Fruit fly (Drosophila melanogaster) whole organism, prepupa: ENCODE measurements around the gene Surf1.

ENCODE experiments used
- Blimp-1 ChIP-seq: fragments of 200-800 bp; sonication (Bioruptor generic); optimal IDR thresholded peaks from 3 replicates; lab custom pipeline; 2017; ENCODE audit warnings: missing biosample characterization, missing genetic modification characterization, mild to moderate bottlenecking, moderate library complexity, missing genetic modification reagents
- CG10631 ChIP-seq: fragments of 200-800 bp; sonication (Bioruptor generic); optimal IDR thresholded peaks from 2 replicates; lab custom pipeline; 2016; ENCODE audit warnings: missing biosample characterization, missing genetic modification characterization
- CG10669 ChIP-seq: fragments of 200-800 bp; sonication (Bioruptor generic); optimal IDR thresholded peaks from 3 replicates; lab custom pipeline; 2018; ENCODE audit warnings: missing biosample characterization, mild to moderate bottlenecking, missing genetic modification characterization, moderate library complexity
- CG11294 ChIP-seq: fragments of 200-800 bp; sonication (Bioruptor generic); IDR thresholded peaks from 2 replicates; pipeline ENCODE4 v1.3.6; 2022; ENCODE audit warnings: missing biosample characterization, missing genetic modification characterization
- CG11902 ChIP-seq: fragments of 200-800 bp; sonication (Bioruptor generic); optimal IDR thresholded peaks from 3 replicates; lab custom pipeline; 2016; ENCODE audit warnings: missing biosample characterization, missing genetic modification characterization
- CG15336 ChIP-seq: fragments of 200-800 bp; sonication (Bioruptor generic); IDR thresholded peaks from 2 replicates; pipeline ENCODE4 v1.3.6; 2022; ENCODE audit warnings: missing biosample characterization, missing genetic modification characterization
- CG1621 ChIP-seq: fragments of 200-800 bp; sonication (Bioruptor generic); optimal IDR thresholded peaks from 3 replicates; lab custom pipeline; 2018; ENCODE audit warnings: missing biosample characterization, mild to moderate bottlenecking, missing genetic modification characterization
- CG16779 ChIP-seq: fragments of 200-800 bp; sonication (Bioruptor generic); optimal IDR thresholded peaks from 3 replicates; lab custom pipeline; 2017; ENCODE audit warnings: missing biosample characterization, mild to moderate bottlenecking, missing genetic modification characterization
- CG3032 ChIP-seq: fragments of 200-800 bp; optimal IDR thresholded peaks from 2 replicates; lab custom pipeline; 2019; ENCODE audit warnings: missing biosample characterization, mild to moderate bottlenecking, missing genetic modification characterization, moderate library complexity
- CG31627 ChIP-seq: fragments of 200-800 bp; sonication (Bioruptor generic); optimal IDR thresholded peaks from 3 replicates; lab custom pipeline; 2016; ENCODE audit warnings: missing biosample characterization, missing genetic modification characterization
- CG32006 ChIP-seq: fragments of 200-800 bp; sonication (Bioruptor generic); optimal IDR thresholded peaks from 3 replicates; lab custom pipeline; 2017; ENCODE audit warnings: missing biosample characterization, mild to moderate bottlenecking, missing genetic modification characterization
- CG3919 ChIP-seq: fragments of 200-800 bp; sonication (Bioruptor generic); optimal IDR thresholded peaks from 3 replicates; lab custom pipeline; 2016; ENCODE audit warnings: missing biosample characterization, missing genetic modification characterization
- CG6163 ChIP-seq: fragments of 200-800 bp; sonication (Bioruptor generic); IDR thresholded peaks from 3 replicates; pipeline ENCODE4 v1.3.6; 2022; ENCODE audit warnings: missing biosample characterization, missing genetic modification characterization
- CG6276 ChIP-seq: fragments of 200-800 bp; sonication (Bioruptor generic); optimal IDR thresholded peaks from 2 replicates; lab custom pipeline; 2017; ENCODE audit warnings: missing biosample characterization, mild to moderate bottlenecking, missing genetic modification characterization
- CG6808 ChIP-seq: fragments of 200-800 bp; sonication (Bioruptor generic); optimal IDR thresholded peaks from 3 replicates; lab custom pipeline; 2017; ENCODE audit warnings: missing biosample characterization, missing genetic modification characterization, mild to moderate bottlenecking, moderate library complexity, missing genetic modification reagents
- CG7368 ChIP-seq: fragments of 200-800 bp; sonication (Bioruptor generic); optimal IDR thresholded peaks from 3 replicates; lab custom pipeline; 2016; ENCODE audit warnings: missing biosample characterization, missing genetic modification characterization
- CG8119 ChIP-seq: fragments of 200-800 bp; sonication (Bioruptor generic); IDR thresholded peaks from 3 replicates; pipeline ENCODE4 v1.3.6; 2022; ENCODE audit warnings: missing biosample characterization, missing genetic modification characterization
- CG8319 ChIP-seq: fragments of 200-800 bp; sonication (Bioruptor generic); optimal IDR thresholded peaks from 3 replicates; lab custom pipeline; 2016; ENCODE audit warnings: missing biosample characterization, missing genetic modification characterization
- CG9139 ChIP-seq: fragments of 200-800 bp; sonication (Bioruptor generic); optimal IDR thresholded peaks from 3 replicates; lab custom pipeline; 2017; ENCODE audit warnings: missing biosample characterization, mild to moderate bottlenecking, missing genetic modification characterization
- Eip75B ChIP-seq: fragments of 200-800 bp; sonication (Bioruptor generic); optimal IDR thresholded peaks from 3 replicates; lab custom pipeline; 2016; ENCODE audit warnings: missing biosample characterization, missing genetic modification characterization
- Ets21C ChIP-seq: fragments of 200-800 bp; sonication (Bioruptor generic); optimal IDR thresholded peaks from 3 replicates; lab custom pipeline; 2016; ENCODE audit warnings: missing biosample characterization, missing genetic modification characterization
- Ets96B ChIP-seq: fragments of 200-800 bp; optimal IDR thresholded peaks from 2 replicates; lab custom pipeline; 2019; ENCODE audit warnings: missing biosample characterization, mild to moderate bottlenecking, missing genetic modification characterization, moderate library complexity
- Gug ChIP-seq: fragments of 200-800 bp; sonication (Bioruptor generic); IDR thresholded peaks from 2 replicates; pipeline ENCODE4 v1.3.6; 2022; ENCODE audit warnings: missing biosample characterization, missing genetic modification characterization
- Hr38 ChIP-seq: sonication (Bioruptor generic); optimal IDR thresholded peaks from 2 replicates; lab custom pipeline; 2016; ENCODE audit warnings: missing biosample characterization, missing genetic modification characterization
- Hr4 ChIP-seq: fragments of 200-800 bp; sonication (Bioruptor generic); optimal IDR thresholded peaks from 3 replicates; lab custom pipeline; 2016; ENCODE audit warnings: missing biosample characterization, missing genetic modification characterization
- Lpt ChIP-seq: fragments of 200-800 bp; sonication (Bioruptor generic); optimal IDR thresholded peaks from 3 replicates; lab custom pipeline; 2016; ENCODE audit warnings: missing biosample characterization, missing genetic modification characterization
- Met ChIP-seq: fragments of 200-800 bp; sonication (Bioruptor generic); optimal IDR thresholded peaks from 3 replicates; lab custom pipeline; 2016; ENCODE audit warnings: missing biosample characterization, missing genetic modification characterization
- OdsH ChIP-seq: fragments of 200-800 bp; sonication (Bioruptor generic); optimal IDR thresholded peaks from 3 replicates; lab custom pipeline; 2016; ENCODE audit warnings: missing biosample characterization, missing genetic modification characterization
- Sox102F ChIP-seq: fragments of 200-800 bp; sonication (Bioruptor generic); optimal IDR thresholded peaks from 2 replicates; lab custom pipeline; 2016; ENCODE audit warnings: missing biosample characterization, mild to moderate bottlenecking, missing genetic modification characterization
- Sox14 ChIP-seq: fragments of 200-800 bp; sonication (Bioruptor generic); optimal IDR thresholded peaks from 3 replicates; lab custom pipeline; 2016; ENCODE audit warnings: missing biosample characterization, missing genetic modification characterization
- achi ChIP-seq: fragments of 200-800 bp; sonication (Bioruptor generic); optimal IDR thresholded peaks from 3 replicates; lab custom pipeline; 2016; ENCODE audit warnings: missing biosample characterization, missing genetic modification characterization
- cyc ChIP-seq: fragments of 200-800 bp; sonication (Bioruptor generic); optimal IDR thresholded peaks from 3 replicates; lab custom pipeline; 2016; ENCODE audit warnings: missing biosample characterization, missing genetic modification characterization
- dac ChIP-seq: fragments of 200-800 bp; sonication (Bioruptor generic); optimal IDR thresholded peaks from 2 replicates; lab custom pipeline; 2017; ENCODE audit warnings: missing biosample characterization, mild to moderate bottlenecking, missing genetic modification characterization
- dsx ChIP-seq: fragments of 200-800 bp; optimal IDR thresholded peaks from 3 replicates; lab custom pipeline; 2019; ENCODE audit warnings: missing biosample characterization, mild to moderate bottlenecking, missing genetic modification characterization, moderate library complexity; ENCODE audit not compliant: poor library complexity, severe bottlenecking
- eg ChIP-seq: fragments of 200-800 bp; sonication (Bioruptor generic); IDR thresholded peaks from 3 replicates; pipeline ENCODE4 v1.3.6; 2022; ENCODE audit warnings: missing biosample characterization, missing genetic modification characterization
- esn ChIP-seq: fragments of 200-800 bp; sonication (Bioruptor generic); optimal IDR thresholded peaks from 2 replicates; lab custom pipeline; 2016; ENCODE audit warnings: missing biosample characterization, mild to moderate bottlenecking, missing genetic modification characterization, moderate library complexity
- fd85E ChIP-seq: fragments of 200-800 bp; sonication (Bioruptor generic); optimal IDR thresholded peaks from 3 replicates; lab custom pipeline; 2016; ENCODE audit warnings: missing biosample characterization, missing genetic modification characterization
- fkh ChIP-seq: fragments of 200-800 bp; sonication (Bioruptor generic); optimal IDR thresholded peaks from 3 replicates; lab custom pipeline; 2017; ENCODE audit warnings: missing biosample characterization, mild to moderate bottlenecking, missing genetic modification characterization, moderate library complexity
- lz ChIP-seq: fragments of 200-800 bp; sonication (Bioruptor generic); optimal IDR thresholded peaks from 3 replicates; lab custom pipeline; 2016; ENCODE audit warnings: missing biosample characterization, missing genetic modification characterization
- salr ChIP-seq, 2 experiments: fragments of 200-800 bp; sonication (Bioruptor generic); optimal IDR thresholded peaks; 3 replicates each; lab custom pipeline; 2016 to 2018; ENCODE audit warnings: missing biosample characterization in 2 of 2, missing genetic modification characterization in 2 of 2, mild to moderate bottlenecking in 1 of 2
- spab ChIP-seq: fragments of 200-800 bp; sonication (Bioruptor generic); optimal IDR thresholded peaks from 2 replicates; lab custom pipeline; 2017; ENCODE audit warnings: missing biosample characterization, mild to moderate bottlenecking, missing genetic modification characterization, missing genetic modification reagents
- ss ChIP-seq, 2 experiments: fragments of 200-800 bp; sonication (Bioruptor generic); optimal IDR thresholded peaks; 2 replicates in 1 of 2; 3 replicates in 1 of 2; lab custom pipeline; 2017 to 2018; ENCODE audit warnings: mild to moderate bottlenecking in 2 of 2, missing biosample characterization in 2 of 2, missing genetic modification characterization in 2 of 2, moderate library complexity in 1 of 2
- svp ChIP-seq: fragments of 200-800 bp; sonication (Bioruptor generic); peaks from one replicate; lab custom pipeline; 2016; ENCODE audit warnings: missing biosample characterization, missing genetic modification characterization
- topi ChIP-seq: fragments of 200-800 bp; sonication (Bioruptor generic); optimal IDR thresholded peaks from 3 replicates; lab custom pipeline; 2016; ENCODE audit warnings: missing biosample characterization, missing genetic modification characterization
- vri ChIP-seq: fragments of 200-800 bp; sonication (Bioruptor generic); optimal IDR thresholded peaks from 3 replicates; lab custom pipeline; 2016; ENCODE audit warnings: missing biosample characterization, mild to moderate bottlenecking, missing genetic modification characterization

Surf1 gene

dm6 chr3L:6998692-6999091 is 40.5 kb downstream of the Surf1 start, which contains the start of gene Mp (continued):
- TF ChIP-seq CG32006 (GFP tag; lab: Kevin White, UChicago), result peak; percentile 22
- TF ChIP-seq CG6808 (GFP tag; lab: Kevin White, UChicago), result no peak
- TF ChIP-seq Gug (GFP tag; lab: Robert Waterston, UW), result peak; percentile 11; the same call in 1 of the 2 replicates
- peak; percentile 35; the same call in 1 of the 3 replicates for TF ChIP-seq CG6163 (GFP tag; lab: Robert Waterston, UW)
- TF ChIP-seq CG1621 (tag; lab: Kevin White, UChicago), result no peak
- peak; percentile 18 for TF ChIP-seq esn
- TF ChIP-seq CG8119 (GFP tag; lab: Robert Waterston, UW), result no peak
- TF ChIP-seq CG8319, result no peak
- TF ChIP-seq Blimp-1 (GFP tag; lab: Kevin White, UChicago), result no peak
- no peak for TF ChIP-seq salr (GFP tag; optimal IDR thresholded peaks at IDR 0.05; lab: Kevin White, UChicago)
- TF ChIP-seq topi (GFP tag; lab: Kevin White, UChicago), result peak; percentile 11
- no peak for TF ChIP-seq Hr38 (GFP tag; lab: Kevin White, UChicago)
- no peak for TF ChIP-seq fkh (GFP tag; lab: Kevin White, UChicago)
- no peak for TF ChIP-seq fd85E (GFP tag; lab: Kevin White, UChicago)
- no peak for TF ChIP-seq svp
- TF ChIP-seq CG3919 (GFP tag; lab: Kevin White, UChicago), result peak; percentile 11
- no peak for TF ChIP-seq CG10631 (GFP tag; lab: Kevin White, UChicago)

dm6 chr3L:6999993-7000392 is 41.8 kb downstream of the Surf1 start:
- TF ChIP-seq svp, result peak; percentile 27
- no peak for TF ChIP-seq Met (GFP tag; lab: Kevin White, UChicago)
- TF ChIP-seq fkh (GFP tag; lab: Kevin White, UChicago), result peak; percentile 58
- no peak for TF ChIP-seq CG10669
- no peak for TF ChIP-seq Lpt
- TF ChIP-seq Eip75B (GFP tag; lab: Kevin White, UChicago), result no peak
- no peak for TF ChIP-seq salr (GFP tag; optimal IDR thresholded peaks at IDR 0.05; lab: Kevin White, UChicago)
- TF ChIP-seq CG11294 (GFP tag; lab: Robert Waterston, UW), result no peak
- no peak for TF ChIP-seq Hr38 (GFP tag; lab: Kevin White, UChicago)
- TF ChIP-seq Ets21C (GFP tag; lab: Kevin White, UChicago), result no peak
- TF ChIP-seq achi (GFP tag; lab: Kevin White, UChicago), result no peak
- TF ChIP-seq, all 60 proteins: peak for 2

- TF ChIP-seq CG6276, result no peak
- peak; percentile 2 for TF ChIP-seq OdsH (GFP tag; lab: Kevin White, UChicago)
- TF ChIP-seq eg (GFP tag; lab: Robert Waterston, UW), result peak; percentile 69; the same call in 2 of the 3 replicates
- TF ChIP-seq dac (GFP tag; lab: Kevin White, UChicago), result no peak
- no peak for TF ChIP-seq Sox14 (GFP tag; lab: Kevin White, UChicago)
- TF ChIP-seq CG8119 (GFP tag; lab: Robert Waterston, UW), result 0 out of 3 replicates have a peak, but pooled peaks have one; percentile 20
- no peak for TF ChIP-seq CG31627 (GFP tag; lab: Kevin White, UChicago)
- TF ChIP-seq dsx (GFP tag; lab: Kevin White, UChicago), result no peak
- no peak for TF ChIP-seq CG1621 (tag; lab: Kevin White, UChicago)
- TF ChIP-seq CG3032 (tag; lab: Kevin White, UChicago), result peak; percentile 42
- no peak for TF ChIP-seq CG8319
- peak; percentile 47; the same call in 1 of the 3 replicates for TF ChIP-seq CG6163 (GFP tag; lab: Robert Waterston, UW)
- no peak for TF ChIP-seq CG16779
- TF ChIP-seq Hr38 (GFP tag; lab: Kevin White, UChicago), result no peak
- no peak for TF ChIP-seq cyc (GFP tag; lab: Kevin White, UChicago)
- TF ChIP-seq CG10669, result peak; percentile 11
- no peak for TF ChIP-seq CG15336 (GFP tag; lab: Robert Waterston, UW)
- no peak for TF ChIP-seq achi (GFP tag; lab: Kevin White, UChicago)
- TF ChIP-seq CG7368 (GFP tag; lab: Kevin White, UChicago), result no peak
- TF ChIP-seq Eip75B (GFP tag; lab: Kevin White, UChicago), result peak; percentile 4
- no peak for TF ChIP-seq Sox102F (GFP tag; lab: Kevin White, UChicago)
- TF ChIP-seq CG11902, result no peak
- TF ChIP-seq Ets96B, result no peak
- TF ChIP-seq ss (GFP tag; optimal IDR thresholded peaks at IDR 0.05; lab: Kevin White, UChicago), result peak in 1 of 2 experiments; percentile 19
- TF ChIP-seq CG6808 (GFP tag; lab: Kevin White, UChicago), result no peak
- peak; percentile 9 for TF ChIP-seq esn
- peak; percentile 6 for TF ChIP-seq CG3919 (GFP tag; lab: Kevin White, UChicago)
- TF ChIP-seq spab, result no peak
- peak; percentile 30 for TF ChIP-seq Hr4 (GFP tag; lab: Kevin White, UChicago)
- TF ChIP-seq vri, result no peak
- TF ChIP-seq CG9139 (GFP tag; lab: Kevin White, UChicago), result no peak
- no peak for TF ChIP-seq lz (GFP tag; lab: Kevin White, UChicago)
- no peak for TF ChIP-seq Met (GFP tag; lab: Kevin White, UChicago)
- TF ChIP-seq CG32006 (GFP tag; lab: Kevin White, UChicago), result peak; percentile 10
These were observed 43.7 kb downstream of the Surf1 start for dm6 chr3L:7001855-7002254.
